In the genomic region with DNA sequence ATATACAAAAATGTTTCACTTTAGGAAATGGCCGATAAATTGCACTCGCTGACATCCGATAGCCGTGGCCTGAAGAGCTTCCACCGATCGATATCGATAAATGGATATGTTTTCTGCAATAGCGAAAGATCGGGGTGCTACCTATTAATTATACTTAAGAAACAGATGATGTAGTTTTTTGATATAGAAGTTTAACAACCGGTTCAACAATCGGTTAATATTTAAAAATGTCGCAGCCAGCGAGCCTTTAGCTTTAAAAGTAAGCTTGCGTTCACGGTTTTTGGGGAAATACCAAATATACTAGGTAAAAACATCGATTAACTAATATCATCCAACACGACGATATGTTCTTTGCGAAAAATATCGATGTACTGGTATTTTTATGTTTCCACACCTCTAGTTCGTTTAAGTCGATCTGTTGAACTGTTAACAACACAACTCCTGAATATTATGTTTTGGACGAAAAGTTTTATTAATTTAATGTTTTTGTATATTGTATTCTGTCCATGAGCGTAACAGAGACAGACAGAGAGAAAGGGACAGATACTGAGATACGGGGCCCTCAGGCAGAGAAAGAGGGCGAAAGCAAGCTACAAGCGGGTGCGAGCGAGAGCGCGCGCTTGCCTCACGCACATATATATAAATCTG, we compare ENCODE assay signal across 4 fruit fly cellular contexts.
TF ChIP-seq lines count a peak whose summit lies in the region.

TSS of gene Dredd (minus strand) at position 51 of the 648 bp plus-strand sequence.

- TF ChIP-seq CTCF in whole organism, embryonic (GFP tag; optimal IDR thresholded peaks at IDR 0.05; lab: Kevin White, UChicago), result no peak

TF ChIP-seq in whole organism, adult, 20 proteins besides CTCF, POLR2A, EP300 and RAD21:
- no peak for TF ChIP-seq Clk (GFP tag; optimal IDR thresholded peaks at IDR 0.05; lab: Kevin White, UChicago)
- peak; percentile 53 for TF ChIP-seq CG11617 (GFP tag; optimal IDR thresholded peaks at IDR 0.05; lab: Kevin White, UChicago)
- TF ChIP-seq bab1 (GFP tag; optimal IDR thresholded peaks at IDR 0.05; lab: Kevin White, UChicago), result peak; percentile 35
- TF ChIP-seq cnc (optimal IDR thresholded peaks at IDR 0.05; lab: Kevin White, UChicago), result no peak
- TF ChIP-seq CG33017 (tag; optimal IDR thresholded peaks at IDR 0.05; lab: Kevin White, UChicago), result no peak
- peak; percentile 39 for TF ChIP-seq CG7101 (tag; optimal IDR thresholded peaks at IDR 0.05; lab: Kevin White, UChicago)
- no peak for TF ChIP-seq pad (GFP tag; optimal IDR thresholded peaks at IDR 0.05; lab: Kevin White, UChicago)
- TF ChIP-seq CG1620 (GFP tag; optimal IDR thresholded peaks at IDR 0.05; lab: Kevin White, UChicago), result peak; percentile 5
- no peak for TF ChIP-seq Crg-1 (GFP tag; optimal IDR thresholded peaks at IDR 0.05; lab: Kevin White, UChicago)
- TF ChIP-seq CG12768 (GFP tag; optimal IDR thresholded peaks at IDR 0.05; lab: Kevin White, UChicago), result no peak
- no peak for TF ChIP-seq CG7045 (GFP tag; optimal IDR thresholded peaks at IDR 0.05; lab: Kevin White, UChicago)
- no peak for TF ChIP-seq cic (GFP tag; optimal IDR thresholded peaks at IDR 0.05; lab: Kevin White, UChicago)
- TF ChIP-seq kay (GFP tag; lab: Kevin White, UChicago; ENCODE audit: borderline replicate concordance), result no peak
- no peak for TF ChIP-seq tj (GFP tag; optimal IDR thresholded peaks at IDR 0.05; lab: Kevin White, UChicago)
- no peak for TF ChIP-seq ovo (GFP tag; optimal IDR thresholded peaks at IDR 0.05; lab: Kevin White, UChicago)
- TF ChIP-seq CG14711 (tag; optimal IDR thresholded peaks at IDR 0.05; lab: Kevin White, UChicago), result peak; percentile 21
- TF ChIP-seq Mnt (GFP tag; optimal IDR thresholded peaks at IDR 0.05; lab: Kevin White, UChicago), result peak; percentile 15

TF ChIP-seq in whole organism, embryonic, 481 proteins besides CTCF, POLR2A, EP300 and RAD21 (continues in another document):
- TF ChIP-seq CG12391 (tag; optimal IDR thresholded peaks at IDR 0.05; lab: Kevin White, UChicago), result no peak
- no peak for TF ChIP-seq aop (GFP tag; IDR thresholded peaks at IDR 0.05; lab: Robert Waterston, UW)
- no peak for TF ChIP-seq CG9932 (GFP tag; IDR thresholded peaks at IDR 0.05; lab: Robert Waterston, UW)
- no peak for TF ChIP-seq CG1024 (GFP tag; IDR thresholded peaks at IDR 0.05; lab: Robert Waterston, UW)
- TF ChIP-seq fu2 (GFP tag; optimal IDR thresholded peaks at IDR 0.05; lab: Kevin White, UChicago), result no peak
- TF ChIP-seq CG4617 (GFP tag; optimal IDR thresholded peaks at IDR 0.05; lab: Kevin White, UChicago; ENCODE audit: borderline replicate concordance), result no peak
- no peak for TF ChIP-seq bowl (GFP tag; IDR thresholded peaks at IDR 0.05; lab: Robert Waterston, UW)
- 0 out of 2 replicates have a peak, but pooled peaks have one; percentile 9 for TF ChIP-seq MBD-R2 (GFP tag; IDR thresholded peaks at IDR 0.05; lab: Robert Waterston, UW)
- TF ChIP-seq CG11560 (tag; IDR thresholded peaks at IDR 0.05; lab: Robert Waterston, UW), result no peak
- TF ChIP-seq bcd (GFP tag; optimal IDR thresholded peaks at IDR 0.05; lab: Kevin White, UChicago), result no peak
- TF ChIP-seq knrl (GFP tag; IDR thresholded peaks at IDR 0.05; lab: Robert Waterston, UW; ENCODE audit: partially characterized antibody), result peak; percentile 90
- TF ChIP-seq inv (GFP tag; IDR thresholded peaks at IDR 0.05; lab: Robert Waterston, UW; ENCODE audit: partially characterized antibody), result peak; percentile 84
- TF ChIP-seq CG17385 (GFP tag; optimal IDR thresholded peaks at IDR 0.05; lab: Kevin White, UChicago), result peak; percentile 25
- TF ChIP-seq tna (GFP tag; IDR thresholded peaks at IDR 0.05; lab: Robert Waterston, UW; ENCODE audit: partially characterized antibody), result peak; percentile 84
- TF ChIP-seq kay (GFP tag; optimal IDR thresholded peaks at IDR 0.05; lab: Kevin White, UChicago), result no peak
- peak; percentile 18 for TF ChIP-seq CG1603 (tag; optimal IDR thresholded peaks at IDR 0.05; lab: Kevin White, UChicago)
- TF ChIP-seq HLHmδ (GFP tag; optimal IDR thresholded peaks at IDR 0.05; lab: Kevin White, UChicago), result no peak
- no peak for TF ChIP-seq Mad (GFP tag; optimal IDR thresholded peaks at IDR 0.05; lab: Kevin White, UChicago)
- no peak for TF ChIP-seq CG4360 (GFP tag; IDR thresholded peaks at IDR 0.05; lab: Robert Waterston, UW)
- TF ChIP-seq al (GFP tag; IDR thresholded peaks at IDR 0.05; lab: Robert Waterston, UW), result no peak
- peak; percentile 50 for TF ChIP-seq CG8290 (GFP tag; optimal IDR thresholded peaks at IDR 0.05; lab: Kevin White, UChicago)
- peak; percentile 35 to 48 for TF ChIP-seq CG8290 (tag; optimal IDR thresholded peaks at IDR 0.05; lab: Kevin White, UChicago)
- no peak for TF ChIP-seq Tbp (GFP tag; optimal IDR thresholded peaks at IDR 0.05; lab: Kevin White, UChicago)

TF ChIP-seq in whole organism, prepupa, 60 proteins besides CTCF, POLR2A, EP300 and RAD21 (continues in another document):
- TF ChIP-seq fd59A (GFP tag; optimal IDR thresholded peaks at IDR 0.05; lab: Kevin White, UChicago) (no peak), svp (GFP tag; lab: Kevin White, UChicago) (peak; percentile 84), CG16779 (tag; optimal IDR thresholded peaks at IDR 0.05; lab: Kevin White, UChicago) (no peak), Smox (GFP tag; optimal IDR thresholded peaks at IDR 0.05; lab: Kevin White, UChicago) (no peak), CG6276 (GFP tag; optimal IDR thresholded peaks at IDR 0.05; lab: Kevin White, UChicago) (no peak), esn (GFP tag; optimal IDR thresholded peaks at IDR 0.05; lab: Kevin White, UChicago) (peak; percentile 27), Eip75B (GFP tag; optimal IDR thresholded peaks at IDR 0.05; lab: Kevin White, UChicago) (no peak), pdm3 (GFP tag; optimal IDR thresholded peaks at IDR 0.05; lab: Kevin White, UChicago) (no peak), CG3032 (tag; optimal IDR thresholded peaks at IDR 0.05; lab: Kevin White, UChicago) (no peak), salr (GFP tag; optimal IDR thresholded peaks at IDR 0.05; lab: Kevin White, UChicago) (no peak), CG8632 (GFP tag; optimal IDR thresholded peaks at IDR 0.05; lab: Kevin White, UChicago) (no peak), Hr39 (GFP tag; optimal IDR thresholded peaks at IDR 0.05; lab: Kevin White, UChicago) (no peak), CG8319 (GFP tag; optimal IDR thresholded peaks at IDR 0.05; lab: Kevin White, UChicago) (no peak), Sox14 (GFP tag; optimal IDR thresholded peaks at IDR 0.05; lab: Kevin White, UChicago) (peak; percentile 24), CG6854 (GFP tag; optimal IDR thresholded peaks at IDR 0.05; lab: Kevin White, UChicago) (no peak), Sox102F (GFP tag; optimal IDR thresholded peaks at IDR 0.05; lab: Kevin White, UChicago) (no peak), CG8119 (GFP tag; IDR thresholded peaks at IDR 0.05; lab: Robert Waterston, UW) (no peak), dsx (GFP tag; optimal IDR thresholded peaks at IDR 0.05; lab: Kevin White, UChicago; ENCODE audit: poor library complexity, severe bottlenecking) (no peak), Eip93F (GFP tag; optimal IDR thresholded peaks at IDR 0.05; lab: Kevin White, UChicago) (peak; percentile 67), Blimp-1 (GFP tag; optimal IDR thresholded peaks at IDR 0.05; lab: Kevin White, UChicago) (no peak), net (GFP tag; optimal IDR thresholded peaks at IDR 0.05; lab: Kevin White, UChicago) (no peak), CG7368 (GFP tag; optimal IDR thresholded peaks at IDR 0.05; lab: Kevin White, UChicago) (no peak), spab (GFP tag; optimal IDR thresholded peaks at IDR 0.05; lab: Kevin White, UChicago) (no peak), CG34406 (GFP tag; optimal IDR thresholded peaks at IDR 0.05; lab: Kevin White, UChicago) (no peak), Eip78C (GFP tag; lab: Kevin White, UChicago) (peak; percentile 40), lz (GFP tag; optimal IDR thresholded peaks at IDR 0.05; lab: Kevin White, UChicago) (no peak)

TF ChIP-seq in whole organism, wandering third instar larva, 38 proteins besides CTCF, POLR2A, EP300 and RAD21:
- TF ChIP-seq Dif (GFP tag; optimal IDR thresholded peaks at IDR 0.05; lab: Kevin White, UChicago; ENCODE audit: partially characterized antibody) (no peak), Rel (GFP tag; optimal IDR thresholded peaks at IDR 0.05; lab: Kevin White, UChicago) (no peak), Rel (tag; optimal IDR thresholded peaks at IDR 0.05; lab: Kevin White, UChicago) (peak; percentile 71), Hnf4 (GFP tag; optimal IDR thresholded peaks at IDR 0.05; lab: Kevin White, UChicago) (peak; percentile 6), psq (GFP tag; optimal IDR thresholded peaks at IDR 0.05; lab: Kevin White, UChicago) (peak; percentile 2), Hr78 (GFP tag; optimal IDR thresholded peaks at IDR 0.05; lab: Kevin White, UChicago) (no peak), Vsx2 (GFP tag; optimal IDR thresholded peaks at IDR 0.05; lab: Kevin White, UChicago; ENCODE audit: partially characterized antibody) (no peak), foxo (GFP tag; optimal IDR thresholded peaks at IDR 0.05; lab: Kevin White, UChicago) (peak in 1 of 2 experiments; percentile 3), Jra (GFP tag; optimal IDR thresholded peaks at IDR 0.05; lab: Kevin White, UChicago) (no peak), CrebA (GFP tag; optimal IDR thresholded peaks at IDR 0.05; lab: Kevin White, UChicago; ENCODE audit: borderline replicate concordance) (no peak), Sp1 (GFP tag; optimal IDR thresholded peaks at IDR 0.05; lab: Kevin White, UChicago) (peak; percentile 13), sv (GFP tag; optimal IDR thresholded peaks at IDR 0.05; lab: Kevin White, UChicago) (no peak), fru (GFP tag; optimal IDR thresholded peaks at IDR 0.05; lab: Kevin White, UChicago) (peak; percentile 18)
